Worm (Caenorhabditis elegans) whole organism, L4 larva: ENCODE measurements around the gene lin-52.

Experiments used
- F37D6.2 ChIP-seq: sonication (generic microtip); optimal IDR thresholded peaks from 2 replicates; lab custom pipeline; 2016; ENCODE audit warnings: mild to moderate bottlenecking, missing genetic modification characterization, missing compliant biosample characterization
- R02D3.7 ChIP-seq: fragments of 150-350 bp; sonication (generic microtip); optimal IDR thresholded peaks from 3 replicates; lab custom pipeline; 2014; ENCODE audit warnings: missing biosample characterization, missing genetic modification characterization
- T20F7.1 ChIP-seq: fragments of 200-800 bp; sonication (Bioruptor generic); optimal IDR thresholded peaks from 2 replicates; lab custom pipeline; 2018; ENCODE audit warnings: mild to moderate bottlenecking, missing genetic modification characterization, missing compliant biosample characterization
- T26A8.4 ChIP-seq: fragments of 200-800 bp; sonication (Bioruptor generic); IDR thresholded peaks from 2 replicates; pipeline ENCODE4 v1.3.6; 2022; ENCODE audit warnings: missing genetic modification characterization, missing compliant biosample characterization
- Y105C5A.15 ChIP-seq: fragments of 200-800 bp; sonication (Bioruptor generic); IDR thresholded peaks from 2 replicates; pipeline ENCODE4 v1.3.6; 2022; ENCODE audit warnings: missing genetic modification characterization, missing compliant biosample characterization
- Y5F2A.4 ChIP-seq: fragments of 200-800 bp; sonication (Bioruptor generic); optimal IDR thresholded peaks from 2 replicates; lab custom pipeline; 2018; ENCODE audit warnings: mild to moderate bottlenecking, missing genetic modification characterization, missing compliant biosample characterization
- arid-1 ChIP-seq: fragments of 200-800 bp; sonication (Bioruptor generic); conservative IDR thresholded peaks from 2 replicates; pipeline ENCODE4 v1.3.6; 2022; ENCODE audit warnings: missing genetic modification reagents, missing genetic modification characterization, missing compliant biosample characterization
- attf-4 ChIP-seq: sonication (generic microtip); optimal IDR thresholded peaks from 3 replicates; lab custom pipeline; 2017; ENCODE audit warnings: missing biosample characterization, missing genetic modification characterization
- ceh-44 ChIP-seq: fragments of 200-800 bp; sonication (Bioruptor generic); IDR thresholded peaks from 2 replicates; pipeline ENCODE4 v1.3.6; 2022; ENCODE audit warnings: missing genetic modification reagents, missing genetic modification characterization, missing compliant biosample characterization
- cey-2 ChIP-seq: sonication (generic microtip); optimal IDR thresholded peaks from 3 replicates; lab custom pipeline; 2017; ENCODE audit warnings: missing genetic modification characterization, mild to moderate bottlenecking, missing compliant biosample characterization, antibody characterized with exemption, borderline replicate concordance; ENCODE audit not compliant: insufficient read depth
- ctbp-1 ChIP-seq: fragments of 200-800 bp; sonication (Bioruptor generic); IDR thresholded peaks from 2 replicates; pipeline ENCODE4 v1.3.6; 2022; ENCODE audit warnings: missing genetic modification reagents, missing genetic modification characterization, missing compliant biosample characterization
- daf-12 ChIP-seq: fragments of 150-350 bp; optimal IDR thresholded peaks from 2 replicates; lab custom pipeline; 2014; ENCODE audit warnings: missing biosample characterization, missing genetic modification reagents, missing genetic modification characterization
- daf-16 ChIP-seq, 3 experiments: sonication (generic microtip); optimal IDR thresholded peaks; 2 replicates each; lab custom pipeline; 2016 to 2017; ENCODE audit warnings: missing genetic modification characterization in 3 of 3, missing genetic modification reagents in 3 of 3, mild to moderate bottlenecking in 2 of 3, missing compliant biosample characterization in 2 of 3, missing biosample characterization in 1 of 3, moderate library complexity in 1 of 3
- daf-8 ChIP-seq: fragments of 200-800 bp; sonication (Bioruptor generic); IDR thresholded peaks from 2 replicates; pipeline ENCODE4 v1.3.6; 2022; ENCODE audit warnings: missing genetic modification characterization, missing compliant biosample characterization
- dmd-6 ChIP-seq: fragments of 200-800 bp; sonication (Bioruptor generic); IDR thresholded peaks from 2 replicates; pipeline ENCODE4 v1.3.6; 2022; ENCODE audit warnings: missing genetic modification reagents, missing genetic modification characterization, missing compliant biosample characterization
- dmd-8 ChIP-seq: fragments of 200-800 bp; sonication (Bioruptor generic); IDR thresholded peaks from 2 replicates; pipeline ENCODE4 v1.3.6; 2022; ENCODE audit warnings: missing genetic modification characterization, missing compliant biosample characterization
- dve-1 ChIP-seq: sonication (generic microtip); optimal IDR thresholded peaks from 2 replicates; lab custom pipeline; 2017; ENCODE audit warnings: antibody characterized with exemption, mild to moderate bottlenecking, missing genetic modification characterization, missing compliant biosample characterization; ENCODE audit not compliant: insufficient read depth
- egl-43 ChIP-seq: fragments of 200-800 bp; sonication (Bioruptor generic); IDR thresholded peaks from 2 replicates; pipeline ENCODE4 v1.3.6; 2022; ENCODE audit warnings: missing genetic modification reagents, missing genetic modification characterization, missing compliant biosample characterization
- fkh-10 ChIP-seq: fragments of 150-350 bp; optimal IDR thresholded peaks from 2 replicates; lab custom pipeline; 2014; ENCODE audit warnings: missing biosample characterization, missing genetic modification reagents, missing genetic modification characterization
- gei-8 ChIP-seq: fragments of 200-800 bp; sonication (Bioruptor generic); optimal IDR thresholded peaks from 2 replicates; lab custom pipeline; 2018; ENCODE audit warnings: mild to moderate bottlenecking, missing genetic modification characterization, missing compliant biosample characterization
- hlh-11 ChIP-seq: fragments of 200-800 bp; sonication (Bioruptor generic); optimal IDR thresholded peaks from 2 replicates; lab custom pipeline; 2018; ENCODE audit warnings: mild to moderate bottlenecking, missing genetic modification characterization, missing compliant biosample characterization
- hlh-30 ChIP-seq: sonication (generic microtip); optimal IDR thresholded peaks from 2 replicates; lab custom pipeline; 2017; ENCODE audit warnings: antibody characterized with exemption, mild to moderate bottlenecking, missing genetic modification characterization, missing compliant biosample characterization; ENCODE audit not compliant: insufficient read depth
- hmg-1.1 ChIP-seq: fragments of 200-800 bp; sonication (Bioruptor generic); IDR thresholded peaks from 2 replicates; pipeline ENCODE4 v1.3.6; 2022; ENCODE audit warnings: missing genetic modification reagents, missing genetic modification characterization, missing compliant biosample characterization
- lim-7 ChIP-seq: fragments of 200-800 bp; sonication (Bioruptor generic); IDR thresholded peaks from 2 replicates; pipeline ENCODE4 v1.3.6; 2022; ENCODE audit warnings: missing genetic modification characterization, missing compliant biosample characterization
- lin-39 ChIP-seq: fragments of 150-350 bp; optimal IDR thresholded peaks from 2 replicates; lab custom pipeline; 2014; ENCODE audit warnings: missing biosample characterization, missing genetic modification reagents, missing genetic modification characterization
- lsy-2 ChIP-seq, 2 experiments: fragments of 150-350 bp in 1 of 2; sonication (generic microtip) in 1 of 2; optimal IDR thresholded peaks; 2 replicates each; lab custom pipeline; 2014 to 2017; ENCODE audit warnings: missing biosample characterization in 2 of 2, missing genetic modification characterization in 2 of 2
- mdl-1 ChIP-seq, 2 experiments: fragments of 150-350 bp in 1 of 2; sonication (generic microtip) in 1 of 2; optimal IDR thresholded peaks; 2 replicates each; lab custom pipeline; 2014 to 2017; ENCODE audit warnings: missing biosample characterization in 2 of 2, missing genetic modification characterization in 2 of 2
- mdt-29 ChIP-seq: fragments of 200-800 bp; sonication (Bioruptor generic); IDR thresholded peaks from 2 replicates; pipeline ENCODE4 v1.3.6; 2022; ENCODE audit warnings: missing genetic modification reagents, missing genetic modification characterization, missing compliant biosample characterization
- mep-1 ChIP-seq: fragments of 150-350 bp; sonication (generic microtip); optimal IDR thresholded peaks from 3 replicates; lab custom pipeline; 2014; ENCODE audit warnings: missing biosample characterization, missing genetic modification characterization
- nhr-10 ChIP-seq: fragments of 150-350 bp; optimal IDR thresholded peaks from 2 replicates; lab custom pipeline; 2014; ENCODE audit warnings: missing biosample characterization, missing genetic modification characterization
- nhr-28 ChIP-seq: fragments of 150-350 bp; optimal IDR thresholded peaks from 2 replicates; lab custom pipeline; 2014; ENCODE audit warnings: missing biosample characterization, missing genetic modification characterization
- nhr-48 ChIP-seq: sonication (generic microtip); optimal IDR thresholded peaks from 2 replicates; lab custom pipeline; 2016; ENCODE audit warnings: mild to moderate bottlenecking, missing genetic modification characterization, missing compliant biosample characterization
- nhr-6 ChIP-seq: fragments of 150-350 bp; optimal IDR thresholded peaks from 2 replicates; lab custom pipeline; 2014; ENCODE audit warnings: missing biosample characterization, missing genetic modification characterization
- nhr-77 ChIP-seq: fragments of 150-350 bp; optimal IDR thresholded peaks from 2 replicates; lab custom pipeline; 2014; ENCODE audit warnings: missing biosample characterization, missing genetic modification characterization
- pha-4 ChIP-seq, 2 experiments: fragments of 150-350 bp in 1 of 2; fragments of 200-800 bp in 1 of 2; sonication (Bioruptor generic) in 1 of 2; IDR thresholded peaks in 1 of 2; optimal IDR thresholded peaks in 1 of 2; 2 replicates each; pipeline versions ENCODE4 v1.3.6 to Lab custom; 2014 to 2022; ENCODE audit warnings: missing genetic modification characterization in 2 of 2, missing genetic modification reagents in 2 of 2, missing biosample characterization in 1 of 2, missing compliant biosample characterization in 1 of 2
- php-3 ChIP-seq: fragments of 200-800 bp; sonication (Bioruptor generic); IDR thresholded peaks from 2 replicates; pipeline ENCODE4 v1.3.6; 2022; ENCODE audit warnings: missing genetic modification reagents, missing genetic modification characterization, missing compliant biosample characterization
- set-16 ChIP-seq: fragments of 200-800 bp; sonication (Bioruptor generic); IDR thresholded peaks from 2 replicates; pipeline ENCODE4 v1.3.6; 2022; ENCODE audit warnings: missing genetic modification reagents, missing genetic modification characterization, missing compliant biosample characterization
- spr-1 ChIP-seq: sonication (generic microtip); optimal IDR thresholded peaks from 2 replicates; lab custom pipeline; 2016; ENCODE audit warnings: mild to moderate bottlenecking, missing genetic modification characterization, missing compliant biosample characterization
- tag-97 ChIP-seq: fragments of 200-800 bp; sonication (Bioruptor generic); IDR thresholded peaks from 2 replicates; pipeline ENCODE4 v1.3.6; 2022; ENCODE audit warnings: missing genetic modification characterization, missing compliant biosample characterization
- unc-62 ChIP-seq, 3 experiments: fragments of 150-350 bp in 1 of 3; sonication (generic microtip); optimal IDR thresholded peaks in 2 of 3; peaks in 1 of 3; 1 replicate in 1 of 3; 2 replicates in 2 of 3; lab custom pipeline; 2014 to 2017; ENCODE audit warnings: missing biosample characterization in 3 of 3, missing genetic modification characterization in 3 of 3, missing genetic modification reagents in 3 of 3, missing genotype in 1 of 3
- zag-1 ChIP-seq: fragments of 150-350 bp; optimal IDR thresholded peaks from 2 replicates; lab custom pipeline; 2014; ENCODE audit warnings: missing biosample characterization, missing genetic modification characterization
- zfp-3 ChIP-seq: fragments of 200-800 bp; sonication (Bioruptor generic); conservative IDR thresholded peaks from 2 replicates; pipeline ENCODE4 v1.3.6; 2022; ENCODE audit warnings: missing genetic modification reagents, missing genetic modification characterization, missing compliant biosample characterization

lin-52 gene

ce11 chrIII:9860201-9860780 is 35.7 kb upstream of the lin-52 start, which contains the start of gene twk-48:
twk-48 (plus strand) TSS chrIII:9860730.
- TF ChIP-seq egl-43 (no peak), lin-39 (tag; lab: Kevin White, UChicago) (peak; percentile 7), fkh-10 (GFP tag; lab: Kevin White, UChicago) (peak; percentile 34), unc-62 (GFP tag; optimal IDR thresholded peaks at IDR 0.05 in 1 of 2; lab: Kevin White, UChicago) (peak in 1 of 2 experiments; percentile 85), unc-62 (tag; optimal IDR thresholded peaks at IDR 0.05; lab: Kevin White, UChicago) (no peak), Y5F2A.4 (GFP tag; lab: Kevin White, UChicago) (no peak)

ce11 chrIII:9859133-9859775 is 34.7 kb upstream of the lin-52 start, which contains the start of gene gpdh-2:
gpdh-2 (minus strand) TSS chrIII:9859183.
- TF ChIP-seq mdl-1 (tag; optimal IDR thresholded peaks at IDR 0.05; lab: Kevin White, UChicago) (no peak), daf-16 (GFP tag; optimal IDR thresholded peaks at IDR 0.05; lab: Kevin White, UChicago) (peak in 1 of 2 experiments; percentile 81), daf-16 (tag; optimal IDR thresholded peaks at IDR 0.05; lab: Kevin White, UChicago) (no peak)
- TF ChIP-seq, all 104 proteins: peak for 1

DNA sequence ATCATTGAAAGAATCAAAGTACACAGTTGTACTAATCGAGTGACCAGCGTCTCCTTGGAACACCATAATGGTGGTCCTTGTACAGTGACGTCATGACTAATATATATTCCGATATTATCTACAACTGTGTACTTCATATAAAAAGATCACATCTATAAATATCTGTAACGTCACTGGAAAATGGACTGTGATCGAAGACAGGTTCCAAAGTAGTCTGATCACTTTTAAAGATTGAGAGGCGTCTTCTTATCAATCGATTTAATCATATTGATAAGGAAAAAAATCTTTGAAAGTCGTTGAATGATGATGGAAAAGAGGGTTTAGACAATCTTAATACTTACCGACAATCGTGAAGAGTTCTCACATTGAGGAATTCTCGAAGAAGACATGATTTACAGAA is 33.5 kb upstream of the lin-52 start:
- TF ChIP-seq cey-2 (tag; lab: Kevin White, UChicago) (no peak), R02D3.7 (tag; lab: Kevin White, UChicago) (no peak), dve-1 (tag; lab: Kevin White, UChicago) (peak; percentile 61), Y105C5A.15 (GFP tag; lab: Robert Waterston, UW) (no peak), attf-4 (tag; lab: Kevin White, UChicago) (no peak), daf-12 (tag; lab: Kevin White, UChicago) (no peak), spr-1 (tag; lab: Kevin White, UChicago) (no peak), daf-8 (GFP tag; lab: Robert Waterston, UW) (no peak), gei-8 (GFP tag; lab: Kevin White, UChicago) (no peak), dmd-6 (GFP tag; lab: Robert Waterston, UW) (peak; percentile 12; the same call in 1 of the 2 replicates), zag-1 (tag; lab: Kevin White, UChicago) (no peak), ctbp-1 (GFP tag; lab: Robert Waterston, UW) (no peak), hmg-1.1 (GFP tag; lab: Robert Waterston, UW) (no peak), unc-62 (GFP tag; optimal IDR thresholded peaks at IDR 0.05 in 1 of 2; lab: Kevin White, UChicago) (peak in 1 of 2 experiments; percentile 38), unc-62 (tag; optimal IDR thresholded peaks at IDR 0.05; lab: Kevin White, UChicago) (no peak), nhr-77 (tag; lab: Kevin White, UChicago) (no peak), nhr-6 (tag; lab: Kevin White, UChicago) (no peak), nhr-48 (tag; lab: Kevin White, UChicago) (peak; percentile 32), hlh-30 (tag; lab: Kevin White, UChicago) (no peak), php-3 (no peak), T26A8.4 (GFP tag; lab: Robert Waterston, UW) (no peak), set-16 (GFP tag; lab: Robert Waterston, UW) (no peak), lsy-2 (tag; optimal IDR thresholded peaks at IDR 0.05; lab: Kevin White, UChicago) (no peak), hlh-11 (tag; lab: Kevin White, UChicago) (peak; percentile 27), nhr-10 (tag; lab: Kevin White, UChicago) (no peak), F37D6.2 (tag; lab: Kevin White, UChicago) (no peak), zfp-3 (GFP tag; lab: Robert Waterston, UW) (no peak), nhr-28 (tag; lab: Kevin White, UChicago) (no peak), ceh-44 (GFP tag; lab: Robert Waterston, UW) (no peak), lim-7 (GFP tag; lab: Robert Waterston, UW) (no peak), T20F7.1 (GFP tag; lab: Kevin White, UChicago) (no peak), mdt-29 (GFP tag; lab: Robert Waterston, UW) (no peak), dmd-8 (GFP tag; lab: Robert Waterston, UW) (no peak), lin-39 (tag; lab: Kevin White, UChicago) (no peak), mep-1 (tag; lab: Kevin White, UChicago) (no peak), tag-97 (GFP tag; lab: Robert Waterston, UW) (no peak), arid-1 (GFP tag; lab: Robert Waterston, UW) (no peak), pha-4 (GFP tag; IDR thresholded peaks at IDR 0.05; lab: Robert Waterston, UW) (no peak), pha-4 (tag; optimal IDR thresholded peaks at IDR 0.05; lab: Kevin White, UChicago) (no peak), daf-16 (GFP tag; optimal IDR thresholded peaks at IDR 0.05; lab: Kevin White, UChicago) (no peak), daf-16 (tag; optimal IDR thresholded peaks at IDR 0.05; lab: Kevin White, UChicago) (peak; percentile 36)
